Fruit fly (Drosophila melanogaster) whole organism, embryonic: Measurements from ENCODE around the gene CG43403.

Source experiments
- Blimp-1 ChIP-seq: fragments of 200-800 bp; sonication (Bioruptor generic); optimal IDR thresholded peaks from 3 replicates; lab custom pipeline; 2018; ENCODE audit warnings: missing biosample characterization, missing genetic modification characterization, mild to moderate bottlenecking, moderate library complexity, missing genetic modification reagents
- CG10543 ChIP-seq: fragments of 200-800 bp; sonication (Bioruptor generic); optimal IDR thresholded peaks from 3 replicates; lab custom pipeline; 2017; ENCODE audit warnings: missing biosample characterization, mild to moderate bottlenecking, missing genetic modification characterization, moderate library complexity
- CG11093 ChIP-seq: fragments of 200-800 bp; sonication (Bioruptor generic); IDR thresholded peaks from 3 replicates; pipeline ENCODE4 v1.3.6; 2022; ENCODE audit warnings: missing biosample characterization, missing genetic modification characterization
- CG12942 ChIP-seq: fragments of 200-800 bp; sonication (Bioruptor generic); optimal IDR thresholded peaks from 3 replicates; lab custom pipeline; 2016; ENCODE audit warnings: missing biosample characterization, missing genetic modification characterization
- CG14965 ChIP-seq: fragments of 200-800 bp; sonication (Bioruptor generic); optimal IDR thresholded peaks from 2 replicates; lab custom pipeline; 2016; ENCODE audit warnings: missing biosample characterization, missing genetic modification characterization, borderline replicate concordance
- CG15479 ChIP-seq: fragments of 200-800 bp; sonication (Bioruptor generic); optimal IDR thresholded peaks from 3 replicates; lab custom pipeline; 2019; ENCODE audit warnings: missing biosample characterization, mild to moderate bottlenecking, missing genetic modification characterization, moderate library complexity
- CG17612 ChIP-seq: fragments of 200-800 bp; sonication (Bioruptor generic); IDR thresholded peaks from 2 replicates; pipeline ENCODE4 v1.3.6; 2022; ENCODE audit warnings: missing biosample characterization, missing genetic modification characterization
- CG18476 ChIP-seq: fragments of 200-800 bp; sonication (Bioruptor generic); optimal IDR thresholded peaks from 2 replicates; lab custom pipeline; 2016; ENCODE audit warnings: missing biosample characterization, mild to moderate bottlenecking, missing genetic modification characterization
- CG3407 ChIP-seq: fragments of 200-800 bp; sonication (Bioruptor generic); optimal IDR thresholded peaks from 2 replicates; lab custom pipeline; 2018; ENCODE audit warnings: missing biosample characterization, mild to moderate bottlenecking, missing genetic modification characterization
- CG4282 ChIP-seq: fragments of 200-800 bp; sonication (Bioruptor generic); optimal IDR thresholded peaks from 2 replicates; lab custom pipeline; 2016; ENCODE audit warnings: missing biosample characterization, missing genetic modification characterization
- CG5953 ChIP-seq: fragments of 200-800 bp; sonication (Bioruptor generic); IDR thresholded peaks from 2 replicates; pipeline ENCODE4 v1.3.6; 2022; ENCODE audit warnings: missing biosample characterization, missing genetic modification characterization
- CG7271 ChIP-seq: fragments of 200-800 bp; sonication (Bioruptor generic); optimal IDR thresholded peaks from 2 replicates; lab custom pipeline; 2018; ENCODE audit warnings: missing biosample characterization, mild to moderate bottlenecking, missing genetic modification characterization, moderate library complexity
- CG8765 ChIP-seq: fragments of 200-800 bp; sonication (Bioruptor generic); IDR thresholded peaks from 2 replicates; pipeline ENCODE4 v1.3.6; 2022; ENCODE audit warnings: missing biosample characterization, missing genetic modification characterization
- CG9437 ChIP-seq: fragments of 200-800 bp; sonication (Bioruptor generic); optimal IDR thresholded peaks from 2 replicates; lab custom pipeline; 2018; ENCODE audit warnings: missing biosample characterization, mild to moderate bottlenecking, missing genetic modification characterization
- CG9932 ChIP-seq: fragments of 200-800 bp; sonication (Bioruptor generic); IDR thresholded peaks from 2 replicates; pipeline ENCODE4 v1.3.6; 2022; ENCODE audit warnings: missing biosample characterization, missing genetic modification characterization
- Dbx ChIP-seq: fragments of 200-800 bp; sonication (Bioruptor generic); IDR thresholded peaks from 3 replicates; pipeline ENCODE4 v1.3.6; 2022; ENCODE audit warnings: missing biosample characterization, missing genetic modification characterization
- Hr78 ChIP-seq, 2 experiments: fragments of 200-800 bp in 1 of 2; fragments of >200 bp in 1 of 2; sonication (Bioruptor generic) in 1 of 2; optimal IDR thresholded peaks; 2 replicates each; lab custom pipeline; 2017 to 2019; ENCODE audit warnings: missing biosample characterization in 2 of 2, missing genetic modification characterization in 2 of 2, mild to moderate bottlenecking in 1 of 2, moderate library complexity in 1 of 2
- NC2α ChIP-seq: fragments of 200-800 bp; sonication (Bioruptor generic); optimal IDR thresholded peaks from 2 replicates; lab custom pipeline; 2016; ENCODE audit warnings: missing biosample characterization, missing genetic modification characterization
- Neu2 ChIP-seq: fragments of 200-800 bp; sonication (Bioruptor generic); optimal IDR thresholded peaks from 3 replicates; lab custom pipeline; 2016; ENCODE audit warnings: missing biosample characterization, missing genetic modification characterization, borderline replicate concordance
- Oaz ChIP-seq: fragments of 200-800 bp; sonication (Bioruptor generic); IDR thresholded peaks from 2 replicates; pipeline ENCODE4 v1.3.6; 2022; ENCODE audit warnings: missing biosample characterization, missing genetic modification characterization
- dm ChIP-seq: fragments of 200-800 bp; sonication (Bioruptor generic); optimal IDR thresholded peaks from 3 replicates; lab custom pipeline; 2016; ENCODE audit warnings: missing biosample characterization, missing genetic modification characterization
- gt ChIP-seq: fragments of 200-800 bp; sonication (Bioruptor generic); IDR thresholded peaks from 2 replicates; pipeline ENCODE4 v1.3.6; 2022; ENCODE audit warnings: missing biosample characterization, missing genetic modification characterization
- sna ChIP-seq: fragments of 200-800 bp; sonication (Bioruptor generic); IDR thresholded peaks from 2 replicates; pipeline ENCODE4 v1.3.6; 2022; ENCODE audit warnings: missing biosample characterization, missing genetic modification characterization; ENCODE audit not compliant: partially characterized antibody
- sqz ChIP-seq: fragments of 200-800 bp; sonication (Bioruptor generic); optimal IDR thresholded peaks from 3 replicates; lab custom pipeline; 2018; ENCODE audit warnings: missing biosample characterization, mild to moderate bottlenecking, missing genetic modification characterization
- tap ChIP-seq: fragments of 200-800 bp; optimal IDR thresholded peaks from 3 replicates; lab custom pipeline; 2019; ENCODE audit warnings: missing biosample characterization, mild to moderate bottlenecking, missing genetic modification characterization, moderate library complexity
- tll ChIP-seq, 2 experiments: fragments of 200-800 bp in 1 of 2; fragments of >200 bp in 1 of 2; sonication (Bioruptor generic) in 1 of 2; optimal IDR thresholded peaks; 2 replicates each; lab custom pipeline; 2017 to 2019; ENCODE audit warnings: missing biosample characterization in 2 of 2, missing genetic modification characterization in 2 of 2, mild to moderate bottlenecking in 1 of 2, moderate library complexity in 1 of 2
- usp ChIP-seq: fragments of >200 bp; optimal IDR thresholded peaks from 2 replicates; lab custom pipeline; 2017; ENCODE audit warnings: missing biosample characterization, missing genetic modification characterization
- wek ChIP-seq: fragments of 200-800 bp; sonication (Bioruptor generic); optimal IDR thresholded peaks from 3 replicates; lab custom pipeline; 2018; ENCODE audit warnings: missing biosample characterization, mild to moderate bottlenecking, missing genetic modification characterization, moderate library complexity

CG43403 gene

dm6 chr2L:2655094-2655493, 35.1 kb downstream of the CG43403 start, which contains the start of gene Prosbeta4R2:
TSS of gene Prosbeta4R2 (plus strand) at chr2L:2655394.
- TF ChIP-seq CG9932 (GFP tag; lab: Robert Waterston, UW) (0 out of 2 replicates have a peak, but pooled peaks have one; percentile 23), CG11093 (GFP tag; lab: Robert Waterston, UW) (0 out of 3 replicates have a peak, but pooled peaks have one; percentile 11), CG3407 (GFP tag; lab: Kevin White, UChicago) (no peak)

- TF ChIP-seq CG4282 (no peak), sqz (GFP tag; lab: Kevin White, UChicago) (no peak), CG8765 (GFP tag; lab: Robert Waterston, UW) (no peak), CG7271 (tag; lab: Kevin White, UChicago) (no peak), dm (GFP tag; lab: Kevin White, UChicago) (no peak), CG5953 (no peak), CG9437 (no peak), CG17612 (no peak), wek (no peak), Blimp-1 (GFP tag; lab: Kevin White, UChicago) (no peak), CG10543 (GFP tag; lab: Kevin White, UChicago) (no peak), NC2α (GFP tag; lab: Kevin White, UChicago) (no peak), gt (GFP tag; lab: Robert Waterston, UW) (no peak), Neu2 (GFP tag; lab: Kevin White, UChicago) (no peak), Oaz (GFP tag; lab: Robert Waterston, UW) (no peak), usp (GFP tag; lab: Kevin White, UChicago) (no peak), Dbx (no peak), CG15479 (GFP tag; lab: Kevin White, UChicago) (no peak)
- TF ChIP-seq, all 482 proteins: peak for 0
These were observed 44.8 kb downstream of the CG43403 start, which contains the start of gene Trf4 for dm6 chr2L:2664762-2665161. TSS of gene Trf4 (plus strand) at chr2L:2665062.

- TF ChIP-seq tap (tag; lab: Kevin White, UChicago) (no peak), Hr78 (GFP tag; optimal IDR thresholded peaks at IDR 0.05; lab: Kevin White, UChicago) (no peak), CG14965 (no peak), sna (GFP tag; lab: Robert Waterston, UW) (no peak), tll (GFP tag; optimal IDR thresholded peaks at IDR 0.05; lab: Kevin White, UChicago) (no peak), CG18476 (GFP tag; lab: Kevin White, UChicago) (no peak), CG12942 (GFP tag; lab: Kevin White, UChicago) (no peak)
These were observed 49.5 kb downstream of the CG43403 start, which contains the start of gene Gr23a for dm6 chr2L:2669523-2669922. TSS of gene Gr23a (plus strand) at chr2L:2669823.
